Worm (Caenorhabditis elegans) whole organism, L3 larva: ENCODE results near the gene abhd-5.2.

Experiments used
- elt-2 ChIP-seq: sonication (generic microtip); optimal IDR thresholded peaks from 2 replicates; lab custom pipeline; 2016; ENCODE audit warnings: missing genetic modification reagents, mild to moderate bottlenecking, missing genetic modification characterization, missing compliant biosample characterization
- unc-39 ChIP-seq: sonication (generic microtip); optimal IDR thresholded peaks from 4 replicates; lab custom pipeline; 2017; ENCODE audit warnings: missing biosample characterization, missing genetic modification characterization

DNA sequence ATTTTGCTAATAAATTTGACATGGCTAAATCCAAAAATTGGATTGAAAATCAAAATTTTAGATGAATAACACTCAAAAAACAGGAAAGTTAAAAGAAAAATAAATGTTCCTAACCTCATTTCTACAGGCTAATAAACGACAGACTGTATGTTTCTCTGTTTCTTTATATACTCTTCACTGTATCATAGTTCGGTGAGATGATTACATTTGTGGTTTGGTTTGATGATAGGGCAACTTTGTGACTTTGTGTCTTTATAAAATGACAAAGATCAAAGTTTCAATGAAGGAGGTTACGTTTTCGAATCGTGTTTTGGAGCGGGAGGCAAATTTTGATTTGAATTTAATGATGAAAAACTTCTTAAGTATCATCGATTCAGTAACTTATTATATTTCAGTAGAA is 45.0 kb downstream of the abhd-5.2 start, which contains the start of gene ugt-12:
- TF ChIP-seq unc-39 (tag; lab: Kevin White, UChicago): no peak
- peak; percentile 71 for TF ChIP-seq elt-2 (tag; lab: Kevin White, UChicago)
